Worm (Caenorhabditis elegans): ENCODE results near the gene tsp-14.
A peak's percentile ranks its signal among the peaks of the same experiment; 100 is the strongest.

DNA sequence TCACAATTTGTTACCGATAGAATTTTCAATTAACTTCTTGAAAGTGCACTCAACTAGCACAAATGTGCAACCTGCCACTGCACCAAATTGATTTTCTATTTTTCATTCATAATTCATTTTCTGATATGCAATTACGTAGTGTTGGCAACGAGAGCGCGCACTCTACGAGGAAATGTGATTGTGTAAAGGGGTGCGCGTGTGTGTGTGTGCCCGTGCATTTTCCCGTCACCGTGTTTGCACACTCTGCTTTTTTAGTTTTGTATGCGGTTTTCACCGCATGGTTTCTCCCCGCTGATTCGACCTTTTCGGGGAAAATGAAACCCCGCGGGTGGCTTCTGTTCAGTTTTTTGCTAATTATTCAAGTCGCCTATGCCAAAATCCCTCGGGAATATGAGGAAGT lies 13.4 kb upstream of the tsp-14 start, which contains the start of gene T07F12.2:
- TF ChIP-seq R02D3.7 (tag; optimal IDR thresholded peaks at IDR 0.05) (no peak), daf-19 (GFP tag; conservative IDR thresholded peaks at IDR 0.05) (no peak), lsy-2 (tag; optimal IDR thresholded peaks at IDR 0.05) (peak in 1 of 2 experiments; percentile 10), fkh-10 (GFP tag; optimal IDR thresholded peaks at IDR 0.05) (no peak), nhr-28 (tag; optimal IDR thresholded peaks at IDR 0.05) (peak; percentile 38), unc-62 (GFP tag; optimal IDR thresholded peaks at IDR 0.05 in 1 of 2) (no peak), unc-62 (tag; optimal IDR thresholded peaks at IDR 0.05) (no peak)
